Fruit fly (Drosophila melanogaster) whole organism, pupa: ENCODE data around the gene Cp36.
A peak's percentile ranks its signal among the peaks of the same experiment; 100 is the strongest.

Experiments
- CG10348 ChIP-seq: fragments of 200-800 bp; sonication (Bioruptor generic); IDR thresholded peaks from 2 replicates; pipeline ENCODE4 v1.3.6; 2022; ENCODE audit warnings: missing biosample characterization, missing genetic modification characterization
- CG12605 ChIP-seq: fragments of 200-800 bp; sonication (Bioruptor generic); IDR thresholded peaks from 2 replicates; pipeline ENCODE4 v1.3.6; 2022; ENCODE audit warnings: missing biosample characterization, missing genetic modification characterization
- CG13204 ChIP-seq: fragments of 200-800 bp; sonication (Bioruptor generic); optimal IDR thresholded peaks from 2 replicates; lab custom pipeline; 2018; ENCODE audit warnings: missing biosample characterization, mild to moderate bottlenecking, missing genetic modification characterization, moderate library complexity
- CG14655 ChIP-seq: fragments of 200-800 bp; sonication (Bioruptor generic); optimal IDR thresholded peaks from 3 replicates; lab custom pipeline; 2017; ENCODE audit warnings: mild to moderate bottlenecking, missing biosample characterization, missing genetic modification reagents, missing genetic modification characterization
- CG15710 ChIP-seq: fragments of 200-800 bp; sonication (Bioruptor generic); optimal IDR thresholded peaks from 2 replicates; lab custom pipeline; 2018; ENCODE audit warnings: missing biosample characterization, mild to moderate bottlenecking, missing genetic modification characterization, moderate library complexity
- CG17806 ChIP-seq: fragments of 200-800 bp; sonication (Bioruptor generic); optimal IDR thresholded peaks from 2 replicates; lab custom pipeline; 2018; ENCODE audit warnings: missing biosample characterization, mild to moderate bottlenecking, missing genetic modification characterization, moderate library complexity
- CG32121 ChIP-seq: fragments of 200-800 bp; sonication (Bioruptor generic); IDR thresholded peaks from 2 replicates; pipeline ENCODE4 v1.3.6; 2022; ENCODE audit warnings: missing biosample characterization, missing genetic modification characterization
- CG34367 ChIP-seq: fragments of 200-800 bp; sonication (Bioruptor generic); optimal IDR thresholded peaks from 2 replicates; lab custom pipeline; 2018; ENCODE audit warnings: missing biosample characterization, mild to moderate bottlenecking, missing genetic modification characterization
- CG4496 ChIP-seq: fragments of 200-800 bp; sonication (Bioruptor generic); IDR thresholded peaks from 3 replicates; pipeline ENCODE4 v1.3.6; 2022; ENCODE audit warnings: missing biosample characterization, missing genetic modification characterization
- CG8159 ChIP-seq: fragments of 200-800 bp; sonication (Bioruptor generic); optimal IDR thresholded peaks from 3 replicates; lab custom pipeline; 2018; ENCODE audit warnings: missing biosample characterization, mild to moderate bottlenecking, missing genetic modification characterization, moderate library complexity
- CG8301 ChIP-seq: fragments of 200-800 bp; sonication (Bioruptor generic); optimal IDR thresholded peaks from 2 replicates; lab custom pipeline; 2018; ENCODE audit warnings: missing biosample characterization, mild to moderate bottlenecking, missing genetic modification characterization
- CG9948 ChIP-seq: fragments of 200-800 bp; sonication (Bioruptor generic); optimal IDR thresholded peaks from 2 replicates; lab custom pipeline; 2018; ENCODE audit warnings: missing biosample characterization, mild to moderate bottlenecking, missing genetic modification characterization, moderate library complexity
- D1 ChIP-seq: fragments of 200-800 bp; sonication (Bioruptor generic); optimal IDR thresholded peaks from 2 replicates; lab custom pipeline; 2018; ENCODE audit warnings: missing biosample characterization, mild to moderate bottlenecking, missing genetic modification characterization, moderate library complexity
- EcR ChIP-seq: fragments of 200-800 bp; sonication (Bioruptor generic); optimal IDR thresholded peaks from 3 replicates; lab custom pipeline; 2019; ENCODE audit warnings: missing biosample characterization, missing genetic modification characterization, mild to moderate bottlenecking, moderate library complexity, missing genetic modification reagents
- Ets98B ChIP-seq: fragments of 200-800 bp; sonication (Bioruptor generic); IDR thresholded peaks from 2 replicates; pipeline ENCODE4 v1.3.6; 2022; ENCODE audit warnings: missing biosample characterization, missing genetic modification characterization
- Pif1A ChIP-seq: fragments of 200-800 bp; sonication (Bioruptor generic); optimal IDR thresholded peaks from 3 replicates; lab custom pipeline; 2016; ENCODE audit warnings: missing biosample characterization, missing genetic modification characterization
- Pif1B ChIP-seq: fragments of 200-800 bp; sonication (Bioruptor generic); optimal IDR thresholded peaks from 3 replicates; lab custom pipeline; 2016; ENCODE audit warnings: missing biosample characterization, missing genetic modification characterization
- Snoo ChIP-seq: fragments of 200-800 bp; sonication (Bioruptor generic); optimal IDR thresholded peaks from 3 replicates; lab custom pipeline; 2017; ENCODE audit warnings: missing biosample characterization, mild to moderate bottlenecking, missing genetic modification characterization, inconsistent platforms
- fd96Ca ChIP-seq: fragments of 200-800 bp; sonication (Bioruptor generic); IDR thresholded peaks from 3 replicates; pipeline ENCODE4 v1.3.6; 2022; ENCODE audit warnings: missing biosample characterization, missing genetic modification characterization
- gl ChIP-seq: fragments of 200-800 bp; sonication (Bioruptor generic); optimal IDR thresholded peaks from 2 replicates; lab custom pipeline; 2018; ENCODE audit warnings: missing biosample characterization, mild to moderate bottlenecking, missing genetic modification characterization
- rn ChIP-seq: fragments of 200-800 bp; sonication (Bioruptor generic); IDR thresholded peaks from 2 replicates; pipeline ENCODE4 v1.3.6; 2022; ENCODE audit warnings: missing biosample characterization, missing genetic modification characterization

The Cp36 gene

DNA sequence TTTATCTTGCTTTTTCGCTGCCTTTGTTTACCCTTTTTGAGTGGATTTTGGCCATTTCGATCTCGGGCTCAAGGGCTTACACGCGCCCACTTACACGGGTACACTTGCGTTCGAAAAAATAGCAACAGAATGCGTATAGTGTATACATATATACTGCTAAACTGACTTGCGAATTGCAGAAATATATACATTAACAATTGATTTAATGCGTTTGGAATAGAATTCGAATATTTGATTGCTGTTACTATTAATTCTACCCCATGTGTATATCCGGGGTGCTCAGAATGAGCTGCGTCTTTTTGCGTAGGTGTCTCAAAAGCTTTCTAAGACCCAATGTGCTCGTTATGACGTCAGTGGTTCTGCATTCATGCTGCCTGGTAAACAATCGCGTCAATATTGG is 14.4 kb downstream of the Cp36 start:
- TF ChIP-seq CG9948 (tag; lab: Kevin White, UChicago) (no peak), CG32121 (no peak), CG10348 (no peak), CG13204 (GFP tag; lab: Kevin White, UChicago) (no peak), CG34367 (tag; lab: Kevin White, UChicago) (no peak), CG17806 (no peak), CG15710 (no peak), gl (tag; lab: Kevin White, UChicago) (no peak)

DNA sequence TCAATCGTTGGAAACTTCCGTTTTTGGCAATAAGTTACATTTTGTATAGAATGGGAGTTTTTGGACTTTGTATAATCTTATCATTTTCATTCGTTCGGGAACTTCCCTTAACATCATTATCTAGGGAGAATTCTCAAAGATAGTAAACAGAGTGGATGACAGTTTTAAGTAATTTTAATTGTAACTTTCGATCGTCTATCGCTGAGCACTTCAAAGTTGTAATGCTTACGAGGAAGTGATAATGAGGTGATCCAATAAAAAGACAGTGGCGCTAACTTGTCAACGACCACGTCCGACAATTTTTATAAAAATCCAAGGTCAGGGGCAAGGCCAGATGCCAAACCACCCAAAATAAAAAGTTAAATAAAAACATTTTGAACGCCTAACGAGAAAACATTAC is 17.2 kb downstream of the Cp36 start:
- TF ChIP-seq CG14655 (GFP tag; lab: Kevin White, UChicago): no peak
- TF ChIP-seq CG15710: no peak
- TF ChIP-seq CG9948 (tag; lab: Kevin White, UChicago): no peak
- TF ChIP-seq Pif1B (GFP tag; lab: Kevin White, UChicago): no peak
- no peak for TF ChIP-seq CG12605 (GFP tag; lab: Robert Waterston, UW)
- no peak for TF ChIP-seq D1
- TF ChIP-seq CG4496 (GFP tag; lab: Robert Waterston, UW): no peak
- no peak for TF ChIP-seq fd96Ca (GFP tag; lab: Robert Waterston, UW)
- TF ChIP-seq CG17806: no peak
- TF ChIP-seq CG10348: no peak
- no peak for TF ChIP-seq gl (tag; lab: Kevin White, UChicago)
- no peak for TF ChIP-seq EcR (GFP tag; lab: Kevin White, UChicago)
- TF ChIP-seq Ets98B: no peak
- TF ChIP-seq CG8301 (tag; lab: Kevin White, UChicago): no peak

DNA sequence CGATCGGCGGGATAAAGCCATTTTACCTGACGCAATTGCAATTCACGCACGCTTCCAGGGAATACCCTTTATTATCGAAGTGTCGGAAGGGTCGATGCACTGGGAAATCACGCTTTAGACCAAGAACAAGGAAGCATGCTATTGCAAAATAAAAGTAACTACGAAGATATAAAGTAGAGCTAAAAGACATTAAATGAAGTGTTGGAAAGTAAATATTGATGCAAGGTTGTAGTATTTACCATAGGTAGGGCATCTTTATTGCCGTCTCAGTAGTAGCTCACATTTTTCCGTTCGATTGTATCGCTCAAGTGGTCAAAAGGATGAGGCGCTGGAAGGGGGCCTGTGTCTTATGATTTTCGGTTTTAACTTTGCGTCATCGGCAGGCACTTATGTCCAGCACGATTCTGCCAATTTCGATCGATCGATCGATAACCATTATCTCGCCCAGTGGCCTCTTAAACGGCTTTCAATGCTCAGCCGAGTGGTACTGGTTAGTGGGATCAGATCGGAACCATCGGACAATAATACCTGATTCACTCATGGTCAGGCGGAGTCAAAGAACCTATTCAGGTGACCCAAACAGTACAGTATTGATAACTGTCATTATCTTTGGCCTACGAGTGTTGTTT is 18.6 kb downstream of the Cp36 start:
- TF ChIP-seq fd96Ca (GFP tag; lab: Robert Waterston, UW) (no peak), CG8159 (peak; percentile 43), CG15710 (peak; percentile 5), CG34367 (tag; lab: Kevin White, UChicago) (no peak), CG32121 (no peak), EcR (GFP tag; lab: Kevin White, UChicago) (peak; percentile 28)

DNA sequence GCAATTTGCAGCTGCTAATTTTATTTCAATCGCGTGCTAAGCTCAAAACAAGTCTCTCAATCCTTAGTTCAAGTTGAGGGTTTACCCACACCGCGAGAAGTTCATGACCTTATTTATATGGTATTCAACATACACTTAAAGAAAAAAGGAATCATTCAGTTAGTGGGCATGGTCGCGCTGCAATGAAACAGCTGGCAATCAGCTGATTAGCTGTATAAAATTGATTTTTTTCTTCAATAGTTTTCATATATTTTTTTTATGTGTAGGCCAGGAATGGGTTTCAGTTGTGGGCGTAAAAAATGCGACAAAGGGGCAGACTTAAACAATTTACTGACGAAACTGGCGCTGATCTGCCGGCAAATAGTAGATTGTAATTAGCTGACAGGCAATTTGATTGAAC is 20.0 kb downstream of the Cp36 start:
- TF ChIP-seq CG34367 (tag; lab: Kevin White, UChicago) (no peak), CG9948 (tag; lab: Kevin White, UChicago) (no peak), CG8301 (tag; lab: Kevin White, UChicago) (no peak), CG13204 (GFP tag; lab: Kevin White, UChicago) (no peak), rn (GFP tag; lab: Robert Waterston, UW) (no peak), Snoo (tag; lab: Kevin White, UChicago) (no peak), CG10348 (no peak), CG32121 (no peak), D1 (no peak), CG8159 (no peak), CG15710 (no peak), Pif1B (GFP tag; lab: Kevin White, UChicago) (no peak), CG4496 (GFP tag; lab: Robert Waterston, UW) (peak; percentile 49; the same call in 1 of the 3 replicates), CG12605 (GFP tag; lab: Robert Waterston, UW) (0 out of 2 replicates have a peak, but pooled peaks have one; percentile 14), gl (tag; lab: Kevin White, UChicago) (no peak), CG14655 (GFP tag; lab: Kevin White, UChicago) (no peak), EcR (GFP tag; lab: Kevin White, UChicago) (no peak), Pif1A (peak; percentile 7), CG17806 (no peak), Ets98B (peak; percentile 11; the same call in 1 of the 2 replicates), fd96Ca (GFP tag; lab: Robert Waterston, UW) (no peak; the same call in 2 of the 3 replicates)
- TF ChIP-seq, all 21 proteins: peak for 4

DNA sequence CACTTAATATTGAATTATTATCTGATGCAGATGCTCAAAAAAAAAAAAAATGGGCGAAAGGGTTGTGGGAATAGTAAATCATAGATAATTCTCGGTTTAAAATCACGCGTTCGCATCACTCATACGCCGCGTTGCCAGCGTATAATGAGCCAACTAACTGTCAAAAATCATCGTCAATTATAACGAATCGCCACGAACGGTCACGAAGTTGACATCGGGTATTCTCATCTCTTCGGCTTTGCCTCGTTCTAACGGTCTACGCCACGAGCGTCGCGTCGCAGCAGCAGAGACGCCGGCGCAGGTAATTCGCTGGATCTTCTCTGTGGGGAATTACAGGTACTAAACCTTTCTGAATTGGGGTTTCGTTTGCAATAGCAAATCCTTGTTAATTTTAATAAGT is 22.3 kb downstream of the Cp36 start:
- TF ChIP-seq fd96Ca (GFP tag; lab: Robert Waterston, UW) (no peak), D1 (no peak)

DNA sequence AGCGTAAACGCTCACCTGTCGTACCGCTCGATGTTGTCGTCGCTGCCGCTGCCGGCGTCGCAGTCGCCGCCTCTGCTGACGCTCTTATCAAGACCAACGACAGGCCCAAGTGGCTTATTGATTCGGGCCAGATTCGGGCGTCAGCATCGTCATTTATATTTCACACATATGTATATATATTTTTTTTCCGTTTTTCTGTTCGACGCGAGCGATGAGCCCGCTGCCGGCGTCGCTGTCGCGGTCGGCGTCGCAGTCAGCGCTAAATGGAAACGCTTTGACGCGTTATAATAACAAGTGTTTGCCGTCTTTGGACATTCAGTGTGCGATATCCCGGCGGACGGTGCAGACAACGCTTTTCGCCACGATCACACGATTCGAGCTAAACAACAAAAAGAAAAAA is 22.9 kb downstream of the Cp36 start:
- TF ChIP-seq CG13204 (GFP tag; lab: Kevin White, UChicago) (no peak), EcR (GFP tag; lab: Kevin White, UChicago) (no peak)

DNA sequence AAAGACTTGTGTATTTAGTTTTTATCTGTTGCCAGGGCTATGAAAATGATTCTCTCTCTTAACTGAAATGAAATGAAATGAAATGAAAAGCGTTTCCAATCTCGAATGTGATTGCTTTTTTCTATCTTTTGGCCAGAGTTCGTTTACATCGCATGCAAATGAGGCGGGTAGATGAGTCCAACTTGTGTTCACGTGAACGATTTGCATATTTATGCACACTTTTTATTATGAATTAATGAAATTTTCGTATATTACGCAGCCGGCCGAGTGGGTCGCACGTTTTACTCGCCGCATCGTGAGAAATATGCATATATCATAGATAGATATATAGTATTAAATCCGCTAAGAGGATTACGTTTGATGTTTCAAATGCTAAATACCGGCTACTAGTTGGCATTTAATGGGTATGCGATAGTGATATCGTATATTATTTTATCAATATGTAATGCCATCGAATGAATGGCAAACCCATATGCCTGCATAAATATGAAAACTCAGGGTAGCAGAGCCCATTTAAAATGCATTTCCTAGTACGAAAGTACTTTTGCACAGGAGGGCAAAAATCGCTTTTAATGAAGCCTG is 26.0 kb downstream of the Cp36 start:
- TF ChIP-seq CG13204 (GFP tag; lab: Kevin White, UChicago): no peak
- TF ChIP-seq CG10348: no peak
- no peak for TF ChIP-seq CG15710
